Worm (Caenorhabditis elegans): ENCODE data around the gene K06A4.2.

- no peak for TF ChIP-seq tbx-11 (GFP tag; IDR thresholded peaks at IDR 0.05)
- no peak for TF ChIP-seq flt-1 (GFP tag; IDR thresholded peaks at IDR 0.05)
- TF ChIP-seq ama-1 (optimal IDR thresholded peaks at IDR 0.05), result no peak
- TF ChIP-seq ets-7 (tag; optimal IDR thresholded peaks at IDR 0.05), result no peak
- TF ChIP-seq tbx-37 (GFP tag; conservative IDR thresholded peaks at IDR 0.05), result no peak
Observed at ce11 chrV:9465529-9465928, 18.5 kb upstream of the K06A4.2 start.
